Fruit fly (Drosophila melanogaster) whole organism, pupa: Measurements from ENCODE around the gene CG13065.

Experiments used
- CG10348 ChIP-seq: fragments of 200-800 bp; sonication (Bioruptor generic); IDR thresholded peaks from 2 replicates; pipeline ENCODE4 v1.3.6; 2022; ENCODE audit warnings: missing biosample characterization, missing genetic modification characterization
- CG12605 ChIP-seq: fragments of 200-800 bp; sonication (Bioruptor generic); IDR thresholded peaks from 2 replicates; pipeline ENCODE4 v1.3.6; 2022; ENCODE audit warnings: missing biosample characterization, missing genetic modification characterization
- CG13204 ChIP-seq: fragments of 200-800 bp; sonication (Bioruptor generic); optimal IDR thresholded peaks from 2 replicates; lab custom pipeline; 2018; ENCODE audit warnings: missing biosample characterization, mild to moderate bottlenecking, missing genetic modification characterization, moderate library complexity
- CG14655 ChIP-seq: fragments of 200-800 bp; sonication (Bioruptor generic); optimal IDR thresholded peaks from 3 replicates; lab custom pipeline; 2017; ENCODE audit warnings: mild to moderate bottlenecking, missing biosample characterization, missing genetic modification reagents, missing genetic modification characterization
- CG15710 ChIP-seq: fragments of 200-800 bp; sonication (Bioruptor generic); optimal IDR thresholded peaks from 2 replicates; lab custom pipeline; 2018; ENCODE audit warnings: missing biosample characterization, mild to moderate bottlenecking, missing genetic modification characterization, moderate library complexity
- CG17806 ChIP-seq: fragments of 200-800 bp; sonication (Bioruptor generic); optimal IDR thresholded peaks from 2 replicates; lab custom pipeline; 2018; ENCODE audit warnings: missing biosample characterization, mild to moderate bottlenecking, missing genetic modification characterization, moderate library complexity
- CG32121 ChIP-seq: fragments of 200-800 bp; sonication (Bioruptor generic); IDR thresholded peaks from 2 replicates; pipeline ENCODE4 v1.3.6; 2022; ENCODE audit warnings: missing biosample characterization, missing genetic modification characterization
- CG34367 ChIP-seq: fragments of 200-800 bp; sonication (Bioruptor generic); optimal IDR thresholded peaks from 2 replicates; lab custom pipeline; 2018; ENCODE audit warnings: missing biosample characterization, mild to moderate bottlenecking, missing genetic modification characterization
- CG4496 ChIP-seq: fragments of 200-800 bp; sonication (Bioruptor generic); IDR thresholded peaks from 3 replicates; pipeline ENCODE4 v1.3.6; 2022; ENCODE audit warnings: missing biosample characterization, missing genetic modification characterization
- CG8159 ChIP-seq: fragments of 200-800 bp; sonication (Bioruptor generic); optimal IDR thresholded peaks from 3 replicates; lab custom pipeline; 2018; ENCODE audit warnings: missing biosample characterization, mild to moderate bottlenecking, missing genetic modification characterization, moderate library complexity
- CG8301 ChIP-seq: fragments of 200-800 bp; sonication (Bioruptor generic); optimal IDR thresholded peaks from 2 replicates; lab custom pipeline; 2018; ENCODE audit warnings: missing biosample characterization, mild to moderate bottlenecking, missing genetic modification characterization
- CG9948 ChIP-seq: fragments of 200-800 bp; sonication (Bioruptor generic); optimal IDR thresholded peaks from 2 replicates; lab custom pipeline; 2018; ENCODE audit warnings: missing biosample characterization, mild to moderate bottlenecking, missing genetic modification characterization, moderate library complexity
- D1 ChIP-seq: fragments of 200-800 bp; sonication (Bioruptor generic); optimal IDR thresholded peaks from 2 replicates; lab custom pipeline; 2018; ENCODE audit warnings: missing biosample characterization, mild to moderate bottlenecking, missing genetic modification characterization, moderate library complexity
- EcR ChIP-seq: fragments of 200-800 bp; sonication (Bioruptor generic); optimal IDR thresholded peaks from 3 replicates; lab custom pipeline; 2019; ENCODE audit warnings: missing biosample characterization, missing genetic modification characterization, mild to moderate bottlenecking, moderate library complexity, missing genetic modification reagents
- Ets98B ChIP-seq: fragments of 200-800 bp; sonication (Bioruptor generic); IDR thresholded peaks from 2 replicates; pipeline ENCODE4 v1.3.6; 2022; ENCODE audit warnings: missing biosample characterization, missing genetic modification characterization
- Pif1A ChIP-seq: fragments of 200-800 bp; sonication (Bioruptor generic); optimal IDR thresholded peaks from 3 replicates; lab custom pipeline; 2016; ENCODE audit warnings: missing biosample characterization, missing genetic modification characterization
- Pif1B ChIP-seq: fragments of 200-800 bp; sonication (Bioruptor generic); optimal IDR thresholded peaks from 3 replicates; lab custom pipeline; 2016; ENCODE audit warnings: missing biosample characterization, missing genetic modification characterization
- Snoo ChIP-seq: fragments of 200-800 bp; sonication (Bioruptor generic); optimal IDR thresholded peaks from 3 replicates; lab custom pipeline; 2017; ENCODE audit warnings: missing biosample characterization, mild to moderate bottlenecking, missing genetic modification characterization, inconsistent platforms
- fd96Ca ChIP-seq: fragments of 200-800 bp; sonication (Bioruptor generic); IDR thresholded peaks from 3 replicates; pipeline ENCODE4 v1.3.6; 2022; ENCODE audit warnings: missing biosample characterization, missing genetic modification characterization
- gl ChIP-seq: fragments of 200-800 bp; sonication (Bioruptor generic); optimal IDR thresholded peaks from 2 replicates; lab custom pipeline; 2018; ENCODE audit warnings: missing biosample characterization, mild to moderate bottlenecking, missing genetic modification characterization
- rn ChIP-seq: fragments of 200-800 bp; sonication (Bioruptor generic); IDR thresholded peaks from 2 replicates; pipeline ENCODE4 v1.3.6; 2022; ENCODE audit warnings: missing biosample characterization, missing genetic modification characterization

CG13065 gene

dm6 chr3L:16295447-16295846 lies 18.2 kb downstream of the CG13065 start, which contains the start of gene CG4962:
TSS of gene CG4962 (minus strand) at chr3L:16295547.
- TF ChIP-seq Pif1A (GFP tag; lab: Kevin White, UChicago) (no peak), CG17806 (tag; lab: Kevin White, UChicago) (no peak), gl (no peak), Pif1B (no peak), rn (GFP tag; lab: Robert Waterston, UW) (no peak), CG14655 (no peak), EcR (GFP tag; lab: Kevin White, UChicago) (no peak), D1 (tag; lab: Kevin White, UChicago) (no peak), CG13204 (no peak), Snoo (tag; lab: Kevin White, UChicago) (no peak), CG15710 (tag; lab: Kevin White, UChicago) (no peak), CG8159 (tag; lab: Kevin White, UChicago) (no peak), CG10348 (GFP tag; lab: Robert Waterston, UW) (no peak), CG12605 (no peak), CG8301 (tag; lab: Kevin White, UChicago) (no peak), CG9948 (tag; lab: Kevin White, UChicago) (no peak), CG4496 (GFP tag; lab: Robert Waterston, UW) (no peak), CG34367 (tag; lab: Kevin White, UChicago) (no peak)

dm6 chr3L:16301153-16301552 lies 23.9 kb downstream of the CG13065 start, which contains the start of gene CG4982:
TSS of gene CG4982 (plus strand) at chr3L:16301453.
- no peak for TF ChIP-seq gl
- no peak for TF ChIP-seq CG9948 (tag; lab: Kevin White, UChicago)
- no peak for TF ChIP-seq CG4496 (GFP tag; lab: Robert Waterston, UW)
- no peak for TF ChIP-seq Pif1A (GFP tag; lab: Kevin White, UChicago)
- TF ChIP-seq fd96Ca (GFP tag; lab: Robert Waterston, UW): no peak
- no peak for TF ChIP-seq CG8301 (tag; lab: Kevin White, UChicago)
- TF ChIP-seq rn (GFP tag; lab: Robert Waterston, UW): no peak
- no peak for TF ChIP-seq CG15710 (tag; lab: Kevin White, UChicago)
- no peak for TF ChIP-seq CG32121 (GFP tag; lab: Robert Waterston, UW)
- no peak for TF ChIP-seq CG12605
- TF ChIP-seq Ets98B: no peak
- TF ChIP-seq CG17806 (tag; lab: Kevin White, UChicago): no peak
- TF ChIP-seq CG14655: no peak
- TF ChIP-seq EcR (GFP tag; lab: Kevin White, UChicago): no peak
- TF ChIP-seq Snoo (tag; lab: Kevin White, UChicago): no peak
- TF ChIP-seq, all 21 proteins: peak for 0

- TF ChIP-seq CG8159 (tag; lab: Kevin White, UChicago) (no peak), Snoo (tag; lab: Kevin White, UChicago) (no peak), CG17806 (tag; lab: Kevin White, UChicago) (no peak), CG34367 (tag; lab: Kevin White, UChicago) (no peak), Ets98B (no peak), CG32121 (GFP tag; lab: Robert Waterston, UW) (no peak), gl (no peak)
- TF ChIP-seq, all 21 proteins: peak for 0
Observed at dm6 chr3L:16303078-16303477, 25.8 kb downstream of the CG13065 start, which contains the start of gene CG13044. TSS of gene CG13044 (minus strand) at chr3L:16303178.

dm6 chr3L:16303982-16304381 lies 26.7 kb downstream of the CG13065 start, which contains the start of gene CG43249:
TSS of gene CG43249 (plus strand) at chr3L:16304282.
- TF ChIP-seq CG8301 (tag; lab: Kevin White, UChicago) (no peak), Pif1A (GFP tag; lab: Kevin White, UChicago) (no peak), CG34367 (tag; lab: Kevin White, UChicago) (no peak), Ets98B (no peak), D1 (tag; lab: Kevin White, UChicago) (no peak), CG32121 (GFP tag; lab: Robert Waterston, UW) (no peak), EcR (GFP tag; lab: Kevin White, UChicago) (no peak), rn (GFP tag; lab: Robert Waterston, UW) (no peak), gl (no peak), CG12605 (no peak), Pif1B (no peak), Snoo (tag; lab: Kevin White, UChicago) (no peak), CG13204 (no peak), CG10348 (GFP tag; lab: Robert Waterston, UW) (no peak), CG9948 (tag; lab: Kevin White, UChicago) (no peak)

- TF ChIP-seq Ets98B (no peak), CG9948 (tag; lab: Kevin White, UChicago) (no peak), D1 (tag; lab: Kevin White, UChicago) (no peak), fd96Ca (GFP tag; lab: Robert Waterston, UW) (no peak), CG17806 (tag; lab: Kevin White, UChicago) (no peak), CG8301 (tag; lab: Kevin White, UChicago) (no peak), CG8159 (tag; lab: Kevin White, UChicago) (no peak), Pif1A (GFP tag; lab: Kevin White, UChicago) (no peak), gl (no peak), CG15710 (tag; lab: Kevin White, UChicago) (no peak), CG13204 (no peak)
Observed at dm6 chr3L:16305820-16306650, 28.8 kb downstream of the CG13065 start, which contains the start of the genes CG13043 and CG13063. TSS of gene CG13043 (minus strand) at chr3L:16305870. TSS of gene CG13063 (plus strand) at chr3L:16306600.
